Worm (Caenorhabditis elegans): Measurements from ENCODE around the gene T06E6.10.

DNA sequence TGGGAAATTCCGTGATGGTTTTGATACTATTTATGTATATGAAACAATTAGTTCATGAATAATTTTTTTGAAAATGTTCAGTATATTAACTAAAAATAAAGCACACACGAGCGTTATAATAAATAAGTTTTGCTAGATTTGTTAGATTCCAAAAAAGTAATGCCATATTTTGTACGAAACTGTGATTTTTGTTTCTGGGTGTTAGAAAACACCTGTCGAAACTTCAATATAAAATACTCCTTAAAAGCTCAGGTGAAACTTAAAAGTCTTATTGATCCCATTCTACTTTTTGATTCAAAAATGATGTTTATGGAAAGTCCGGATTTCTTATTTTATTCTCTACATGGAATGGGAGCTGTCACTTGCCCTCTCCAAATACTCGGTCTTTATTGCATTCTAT lies 2.0 kb upstream of the T06E6.10 start, which contains the start of gene srh-265:
- no peak for TF ChIP-seq unc-62 (GFP tag; optimal IDR thresholded peaks at IDR 0.05)
- no peak for TF ChIP-seq lin-13 (GFP tag; optimal IDR thresholded peaks at IDR 0.05)

Data from whole organism, L2 larva.